Worm (Caenorhabditis elegans) whole organism, early embryonic: ENCODE data around the gene T02C5.1.
A peak's percentile ranks its signal among the peaks of the same experiment; 100 is the strongest.

Experiments used
- B0310.2 ChIP-seq: sonication (generic microtip); optimal IDR thresholded peaks from 2 replicates; lab custom pipeline; 2016; ENCODE audit warnings: mild to moderate bottlenecking, missing genetic modification characterization, missing compliant biosample characterization
- F13C5.2 ChIP-seq: sonication (generic microtip); optimal IDR thresholded peaks from 2 replicates; lab custom pipeline; 2017; ENCODE audit warnings: mild to moderate bottlenecking, missing genetic modification characterization, inconsistent platforms, missing compliant biosample characterization
- aly-1 ChIP-seq: sonication (generic microtip); optimal IDR thresholded peaks from 2 replicates; lab custom pipeline; 2016; ENCODE audit warnings: missing genetic modification characterization, missing compliant biosample characterization
- ama-1 ChIP-seq: fragments of 150-350 bp; optimal IDR thresholded peaks from 2 replicates; lab custom pipeline; 2014
- ceh-13 ChIP-seq: fragments of 200-800 bp; sonication (Bioruptor generic); optimal IDR thresholded peaks from 2 replicates; lab custom pipeline; 2018; ENCODE audit warnings: mild to moderate bottlenecking, missing genetic modification characterization, missing compliant biosample characterization
- ceh-36 ChIP-seq: sonication (generic microtip); optimal IDR thresholded peaks from 2 replicates; lab custom pipeline; 2016; ENCODE audit warnings: missing genetic modification characterization, inconsistent platforms, missing compliant biosample characterization
- ets-7 ChIP-seq: sonication (generic microtip); optimal IDR thresholded peaks from 2 replicates; lab custom pipeline; 2016; ENCODE audit warnings: missing genotype, missing genetic modification characterization, missing compliant biosample characterization
- flt-1 ChIP-seq: fragments of 200-800 bp; sonication (Bioruptor generic); IDR thresholded peaks from 2 replicates; pipeline ENCODE4 v1.3.6; 2022; ENCODE audit warnings: missing genetic modification characterization, missing compliant biosample characterization
- hmbx-1 ChIP-seq: sonication (generic microtip); optimal IDR thresholded peaks from 2 replicates; lab custom pipeline; 2016; ENCODE audit warnings: mild to moderate bottlenecking, missing genetic modification characterization, missing compliant biosample characterization
- hmg-4 ChIP-seq: fragments of 200-800 bp; sonication (Bioruptor generic); optimal IDR thresholded peaks from 2 replicates; lab custom pipeline; 2018; ENCODE audit warnings: mild to moderate bottlenecking, missing genetic modification characterization, missing compliant biosample characterization
- hnd-1 ChIP-seq: sonication (generic microtip); optimal IDR thresholded peaks from 2 replicates; lab custom pipeline; 2016; ENCODE audit warnings: missing genetic modification characterization, missing compliant biosample characterization
- pes-1 ChIP-seq: fragments of 200-800 bp; sonication (Bioruptor generic); IDR thresholded peaks from 2 replicates; pipeline ENCODE4 v1.3.6; 2022; ENCODE audit warnings: missing genetic modification reagents, missing genetic modification characterization, missing compliant biosample characterization
- scrt-1 ChIP-seq: fragments of 200-800 bp; sonication (Bioruptor generic); IDR thresholded peaks from 2 replicates; pipeline ENCODE4 v1.3.6; 2022; ENCODE audit warnings: missing genetic modification characterization, missing compliant biosample characterization
- sea-1 ChIP-seq: fragments of 200-800 bp; sonication (Bioruptor generic); conservative IDR thresholded peaks from 2 replicates; pipeline ENCODE4 v1.3.6; 2022; ENCODE audit warnings: missing genetic modification characterization, missing compliant biosample characterization
- tbx-11 ChIP-seq: fragments of 200-800 bp; sonication (Bioruptor generic); IDR thresholded peaks from 2 replicates; pipeline ENCODE4 v1.3.6; 2022; ENCODE audit warnings: missing genetic modification characterization, missing compliant biosample characterization
- tbx-37 ChIP-seq: fragments of 200-800 bp; sonication (Bioruptor generic); conservative IDR thresholded peaks from 2 replicates; pipeline ENCODE4 v1.3.6; 2022; ENCODE audit warnings: missing genetic modification reagents, missing genetic modification characterization, missing compliant biosample characterization
- tra-4 ChIP-seq: sonication (generic microtip); optimal IDR thresholded peaks from 2 replicates; lab custom pipeline; 2017; ENCODE audit warnings: missing genetic modification characterization, missing compliant biosample characterization

T02C5.1 gene

DNA sequence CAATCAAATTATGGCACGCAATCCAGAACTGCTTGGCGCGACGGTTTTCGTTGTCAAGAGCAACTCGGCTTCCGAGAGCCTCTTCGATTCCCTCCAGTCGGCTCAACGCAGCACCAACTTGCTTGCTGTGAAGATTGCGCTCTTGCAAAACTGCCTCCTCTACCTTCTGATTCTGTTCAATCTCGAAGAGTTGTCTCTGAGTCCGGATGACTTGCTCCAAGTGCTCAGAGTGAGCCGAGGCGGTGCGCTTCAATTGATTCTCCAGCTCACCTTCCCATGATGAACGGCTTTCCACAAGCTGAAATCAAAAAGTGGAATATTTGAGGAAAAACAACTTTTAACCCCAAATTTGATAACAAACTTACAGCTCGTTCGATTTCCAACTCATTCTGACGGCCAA, 10.3 kb upstream of the T02C5.1 start:
- TF ChIP-seq ets-7 (tag; lab: Kevin White, UChicago) = no peak
- TF ChIP-seq tbx-11 (GFP tag; lab: Robert Waterston, UW) = no peak
- TF ChIP-seq hmg-4 = no peak
- TF ChIP-seq ceh-36 (tag; lab: Kevin White, UChicago) = no peak
- TF ChIP-seq B0310.2 (tag; lab: Kevin White, UChicago) = no peak
- TF ChIP-seq F13C5.2 (tag; lab: Kevin White, UChicago) = no peak
- TF ChIP-seq sea-1 (GFP tag; lab: Robert Waterston, UW) = no peak
- no peak for TF ChIP-seq pes-1
- no peak for TF ChIP-seq tbx-37 (GFP tag; lab: Robert Waterston, UW)
- TF ChIP-seq hnd-1 (tag; lab: Kevin White, UChicago) = no peak
- no peak for TF ChIP-seq ceh-13
- no peak for TF ChIP-seq ama-1 (lab: Kevin White, UChicago)
- no peak for TF ChIP-seq flt-1 (GFP tag; lab: Robert Waterston, UW)
- TF ChIP-seq scrt-1 (GFP tag; lab: Robert Waterston, UW) = no peak
- no peak for TF ChIP-seq hmbx-1 (tag; lab: Kevin White, UChicago)
- TF ChIP-seq aly-1 = no peak
- no peak for TF ChIP-seq tra-4 (tag; lab: Kevin White, UChicago)

DNA sequence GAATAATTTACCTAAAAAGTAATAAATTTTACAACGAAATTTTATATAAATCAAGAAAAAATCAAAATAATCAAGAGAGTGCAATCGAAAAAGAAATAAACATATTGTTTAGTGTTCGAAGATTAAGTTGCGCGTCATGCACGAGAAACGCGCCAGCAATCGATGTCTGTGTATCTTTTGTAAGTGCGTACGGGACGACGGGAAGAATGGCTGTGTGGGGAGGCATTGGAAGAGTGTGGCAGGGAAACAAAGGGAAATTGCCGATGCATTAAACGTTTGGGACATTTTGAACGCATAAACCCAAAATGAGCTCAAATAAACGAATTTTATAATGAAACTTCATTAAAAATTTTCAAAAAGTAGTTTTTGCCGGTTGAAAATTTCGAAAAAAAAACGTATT, 7.5 kb upstream of the T02C5.1 start, which contains the start of gene immt-1:
Gene immt-1, minus strand, starts transcription at position 11 of the 400 bp plus-strand sequence.
- TF ChIP-seq F13C5.2 (tag; lab: Kevin White, UChicago) (peak; percentile 53), ets-7 (tag; lab: Kevin White, UChicago) (no peak), hmbx-1 (tag; lab: Kevin White, UChicago) (no peak), hmg-4 (peak; percentile 46), hnd-1 (tag; lab: Kevin White, UChicago) (no peak), ama-1 (lab: Kevin White, UChicago) (no peak), tbx-37 (GFP tag; lab: Robert Waterston, UW) (no peak), ceh-36 (tag; lab: Kevin White, UChicago) (no peak), aly-1 (no peak), ceh-13 (no peak), scrt-1 (GFP tag; lab: Robert Waterston, UW) (no peak), sea-1 (GFP tag; lab: Robert Waterston, UW) (peak; percentile 56; the same call in 1 of the 2 replicates), flt-1 (GFP tag; lab: Robert Waterston, UW) (no peak), B0310.2 (tag; lab: Kevin White, UChicago) (no peak), tbx-11 (GFP tag; lab: Robert Waterston, UW) (no peak), pes-1 (no peak), tra-4 (tag; lab: Kevin White, UChicago) (no peak)

DNA sequence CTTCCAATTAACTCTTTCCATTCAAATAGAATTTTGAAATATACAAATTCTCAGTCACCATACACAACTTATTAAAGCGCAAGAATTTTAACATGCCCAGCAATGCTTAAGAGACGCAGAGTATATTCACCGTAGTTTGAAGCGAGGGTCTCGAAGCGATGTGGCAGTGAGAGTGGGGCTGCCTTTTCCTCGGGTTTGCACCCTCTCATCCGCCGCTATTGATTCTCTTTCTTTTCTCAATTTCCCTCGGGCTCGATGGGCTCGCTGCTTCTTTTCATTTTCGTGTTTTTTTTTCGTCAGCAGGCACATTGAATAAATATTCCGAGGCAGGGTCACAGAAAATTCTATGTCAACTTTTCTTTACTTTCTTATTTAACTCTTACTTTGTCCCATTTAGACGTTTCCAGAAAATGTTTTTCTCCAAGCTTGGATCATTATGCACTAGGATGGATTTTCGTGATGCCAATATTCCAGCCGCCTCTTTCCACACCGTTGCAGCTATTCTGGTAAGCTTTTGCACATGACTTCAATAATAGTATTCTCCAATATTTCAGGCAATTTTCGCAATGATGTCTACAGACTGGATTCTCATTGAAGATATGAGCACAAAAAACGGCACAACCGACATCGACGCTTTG, 6.0 kb upstream of the T02C5.1 start, which contains the start of gene T14G11.1:
Gene T14G11.1, plus strand, starts transcription at position 408 of the 638 bp plus-strand sequence.
- TF ChIP-seq F13C5.2 (tag; lab: Kevin White, UChicago) (peak; percentile 55), ceh-13 (no peak), flt-1 (GFP tag; lab: Robert Waterston, UW) (no peak), aly-1 (no peak), hmg-4 (peak; percentile 69), hmbx-1 (tag; lab: Kevin White, UChicago) (no peak), sea-1 (GFP tag; lab: Robert Waterston, UW) (no peak), scrt-1 (GFP tag; lab: Robert Waterston, UW) (no peak)

ce11 chrX:2693026-2693425, 1.7 kb upstream of the T02C5.1 start:
- TF ChIP-seq hmg-4 = no peak
- no peak for TF ChIP-seq hmbx-1 (tag; lab: Kevin White, UChicago)
- TF ChIP-seq tbx-11 (GFP tag; lab: Robert Waterston, UW) = no peak
- no peak for TF ChIP-seq flt-1 (GFP tag; lab: Robert Waterston, UW)
- TF ChIP-seq sea-1 (GFP tag; lab: Robert Waterston, UW) = no peak
- TF ChIP-seq ama-1 (lab: Kevin White, UChicago) = no peak
- TF ChIP-seq ceh-36 (tag; lab: Kevin White, UChicago) = no peak
- TF ChIP-seq ceh-13 = no peak
- TF ChIP-seq hnd-1 (tag; lab: Kevin White, UChicago) = no peak
- TF ChIP-seq tra-4 (tag; lab: Kevin White, UChicago) = no peak
- TF ChIP-seq scrt-1 (GFP tag; lab: Robert Waterston, UW) = no peak

- TF ChIP-seq F13C5.2 (tag; lab: Kevin White, UChicago) (no peak), hmg-4 (no peak), tbx-37 (GFP tag; lab: Robert Waterston, UW) (no peak), tbx-11 (GFP tag; lab: Robert Waterston, UW) (no peak), ama-1 (lab: Kevin White, UChicago) (no peak), pes-1 (no peak), ceh-13 (no peak), hnd-1 (tag; lab: Kevin White, UChicago) (no peak), tra-4 (tag; lab: Kevin White, UChicago) (no peak), hmbx-1 (tag; lab: Kevin White, UChicago) (no peak), ceh-36 (tag; lab: Kevin White, UChicago) (no peak), aly-1 (no peak)
These were observed 569 bp downstream of the T02C5.1 start for ce11 chrX:2695292-2695691.

DNA sequence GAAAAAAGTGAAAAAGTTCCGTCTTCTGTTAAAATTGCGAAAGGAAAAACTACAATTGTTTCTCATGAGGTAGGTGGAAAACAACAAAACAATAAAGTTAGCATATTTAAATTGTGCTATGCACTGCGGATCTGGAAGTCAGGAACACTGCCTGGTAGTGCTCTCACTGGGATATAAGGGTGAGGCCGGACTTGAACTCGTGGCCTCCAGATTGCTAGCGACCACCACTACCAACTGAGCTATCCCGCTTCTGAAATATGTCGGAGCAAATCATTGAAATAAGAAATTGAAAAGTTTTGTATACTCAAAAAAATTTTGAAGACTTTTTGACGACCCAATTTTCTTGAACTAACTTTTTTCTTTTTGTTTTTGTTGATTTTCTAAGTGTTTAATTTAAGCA, 1.8 kb downstream of the T02C5.1 start:
- TF ChIP-seq flt-1 (GFP tag; lab: Robert Waterston, UW) = no peak
- TF ChIP-seq ceh-13 = no peak
- no peak for TF ChIP-seq tra-4 (tag; lab: Kevin White, UChicago)
- no peak for TF ChIP-seq ets-7 (tag; lab: Kevin White, UChicago)
- no peak for TF ChIP-seq ceh-36 (tag; lab: Kevin White, UChicago)
- TF ChIP-seq sea-1 (GFP tag; lab: Robert Waterston, UW) = peak; percentile 66; the same call in 1 of the 2 replicates
- no peak for TF ChIP-seq tbx-37 (GFP tag; lab: Robert Waterston, UW)

DNA sequence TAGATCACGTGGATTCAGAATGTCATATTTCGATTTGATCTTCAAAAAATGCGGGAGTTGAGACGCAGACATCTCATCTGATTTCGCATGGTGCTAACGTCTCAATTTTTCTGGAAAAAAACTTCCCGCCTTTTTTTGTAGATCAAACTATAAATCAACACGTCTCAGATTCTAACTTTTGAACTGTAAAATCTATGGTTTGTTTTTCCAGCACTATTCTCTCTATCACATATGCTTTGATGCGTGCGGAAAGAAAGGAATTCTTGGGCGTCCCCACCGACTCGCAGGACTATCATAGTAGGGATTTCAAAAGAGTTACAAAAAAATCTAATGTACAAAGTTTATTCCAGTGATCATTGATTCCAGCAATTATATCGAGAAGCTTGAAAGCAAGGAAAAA, 2.9 kb downstream of the T02C5.1 start:
- TF ChIP-seq scrt-1 (GFP tag; lab: Robert Waterston, UW) (0 out of 2 replicates have a peak, but pooled peaks have one; percentile 5), aly-1 (no peak), ama-1 (lab: Kevin White, UChicago) (peak; percentile 77), B0310.2 (tag; lab: Kevin White, UChicago) (peak; percentile 13)
